Fruit fly (Drosophila melanogaster) whole organism, embryonic: Measurements from ENCODE around the gene CG32073.

ENCODE experiments used
- Ada2b ChIP-seq: fragments of 200-800 bp; sonication (Bioruptor generic); IDR thresholded peaks from 2 replicates; pipeline ENCODE4 v1.3.6; 2022; ENCODE audit warnings: missing biosample characterization, missing genetic modification characterization
- CG12391 ChIP-seq: fragments of 200-800 bp; sonication (Bioruptor generic); optimal IDR thresholded peaks from 3 replicates; lab custom pipeline; 2018; ENCODE audit warnings: missing biosample characterization, mild to moderate bottlenecking, missing genetic modification characterization, moderate library complexity
- CG13296 ChIP-seq: fragments of 200-800 bp; sonication (Bioruptor generic); optimal IDR thresholded peaks from 3 replicates; lab custom pipeline; 2018; ENCODE audit warnings: missing biosample characterization, mild to moderate bottlenecking, missing genetic modification characterization
- CG13775 ChIP-seq: fragments of 200-800 bp; sonication (Bioruptor generic); optimal IDR thresholded peaks from 3 replicates; lab custom pipeline; 2017; ENCODE audit warnings: missing biosample characterization, mild to moderate bottlenecking, missing genetic modification characterization
- CG14050 ChIP-seq: fragments of 200-800 bp; sonication (Bioruptor generic); IDR thresholded peaks from 3 replicates; pipeline ENCODE4 v1.3.6; 2022; ENCODE audit warnings: missing biosample characterization, missing genetic modification characterization
- CG15269 ChIP-seq: fragments of 200-800 bp; sonication (Bioruptor generic); optimal IDR thresholded peaks from 2 replicates; lab custom pipeline; 2018; ENCODE audit warnings: missing biosample characterization, mild to moderate bottlenecking, missing genetic modification characterization, moderate library complexity
- CG2678 ChIP-seq: fragments of 200-800 bp; sonication (Bioruptor generic); optimal IDR thresholded peaks from 3 replicates; lab custom pipeline; 2019; ENCODE audit warnings: missing biosample characterization, mild to moderate bottlenecking, missing genetic modification characterization, moderate library complexity
- CG32767 ChIP-seq: fragments of 200-800 bp; sonication (Bioruptor generic); IDR thresholded peaks from 2 replicates; pipeline ENCODE4 v1.3.6; 2022; ENCODE audit warnings: missing biosample characterization, missing genetic modification characterization
- CG33213 ChIP-seq: fragments of 200-800 bp; sonication (Bioruptor generic); optimal IDR thresholded peaks from 3 replicates; lab custom pipeline; 2016; ENCODE audit warnings: missing biosample characterization, missing genetic modification characterization
- CG34224 ChIP-seq: fragments of 200-800 bp; sonication (Bioruptor generic); IDR thresholded peaks from 3 replicates; pipeline ENCODE4 v1.3.6; 2022; ENCODE audit warnings: missing biosample characterization, missing genetic modification characterization; ENCODE audit not compliant: partially characterized antibody
- CG3726 ChIP-seq: fragments of 200-800 bp; sonication (Bioruptor generic); IDR thresholded peaks from 3 replicates; pipeline ENCODE4, ENCODE4 v1.3.6; 2022; ENCODE audit warnings: missing biosample characterization, missing genetic modification characterization
- CG4854 ChIP-seq: fragments of 200-800 bp; sonication (Bioruptor generic); optimal IDR thresholded peaks from 2 replicates; lab custom pipeline; 2016; ENCODE audit warnings: missing biosample characterization, missing genetic modification characterization, inconsistent platforms
- CG5245 ChIP-seq: fragments of 200-800 bp; sonication (Bioruptor generic); optimal IDR thresholded peaks from 3 replicates; lab custom pipeline; 2016; ENCODE audit warnings: missing biosample characterization, missing genetic modification characterization
- CG6683 ChIP-seq: fragments of 200-800 bp; sonication (Bioruptor generic); optimal IDR thresholded peaks from 2 replicates; lab custom pipeline; 2017; ENCODE audit warnings: missing biosample characterization, mild to moderate bottlenecking, missing genetic modification characterization, missing genetic modification reagents
- Eip74EF ChIP-seq, 2 experiments: fragments of 200-800 bp in 1 of 2; fragments of >200 bp in 1 of 2; sonication (Bioruptor generic) in 1 of 2; optimal IDR thresholded peaks; 2 replicates each; lab custom pipeline; 2017 to 2019; ENCODE audit warnings: missing biosample characterization in 2 of 2, missing genetic modification characterization in 2 of 2, mild to moderate bottlenecking in 1 of 2, moderate library complexity in 1 of 2
- Elba2 ChIP-seq: fragments of 200-800 bp; sonication (Bioruptor generic); optimal IDR thresholded peaks from 3 replicates; lab custom pipeline; 2016; ENCODE audit warnings: missing biosample characterization, missing genetic modification characterization
- Ets65A ChIP-seq: fragments of 200-800 bp; sonication (Bioruptor generic); peaks from one replicate; lab custom pipeline; 2016; ENCODE audit warnings: missing biosample characterization, missing genetic modification characterization
- Gug ChIP-seq: fragments of 200-800 bp; sonication (Bioruptor generic); IDR thresholded peaks from 4 replicates; pipeline ENCODE4 v1.3.6; 2022; ENCODE audit warnings: missing biosample characterization, missing genetic modification characterization
- H15 ChIP-seq: fragments of 200-800 bp; sonication (Bioruptor generic); IDR thresholded peaks from 3 replicates; pipeline ENCODE4 v1.3.6; 2022; ENCODE audit warnings: missing biosample characterization, missing genetic modification characterization
- Hr78 ChIP-seq, 2 experiments: fragments of 200-800 bp in 1 of 2; fragments of >200 bp in 1 of 2; sonication (Bioruptor generic) in 1 of 2; optimal IDR thresholded peaks; 2 replicates each; lab custom pipeline; 2017 to 2019; ENCODE audit warnings: missing biosample characterization in 2 of 2, missing genetic modification characterization in 2 of 2, mild to moderate bottlenecking in 1 of 2, moderate library complexity in 1 of 2
- Meics ChIP-seq: fragments of 200-800 bp; sonication (Bioruptor generic); optimal IDR thresholded peaks from 2 replicates; lab custom pipeline; 2017; ENCODE audit warnings: missing biosample characterization, mild to moderate bottlenecking, missing genetic modification characterization
- Mes4 ChIP-seq: fragments of 200-800 bp; sonication (Bioruptor generic); optimal IDR thresholded peaks from 2 replicates; lab custom pipeline; 2016; ENCODE audit warnings: missing biosample characterization, missing genetic modification characterization
- NC2β ChIP-seq: fragments of 200-800 bp; sonication (Bioruptor generic); optimal IDR thresholded peaks from 2 replicates; lab custom pipeline; 2016; ENCODE audit warnings: missing biosample characterization, missing genetic modification characterization
- Nf-YC ChIP-seq: fragments of 200-800 bp; optimal IDR thresholded peaks from 3 replicates; lab custom pipeline; 2019; ENCODE audit warnings: missing biosample characterization, mild to moderate bottlenecking, missing genetic modification characterization, moderate library complexity
- Sry-δ ChIP-seq: fragments of 200-800 bp; sonication (Bioruptor generic); optimal IDR thresholded peaks from 2 replicates; lab custom pipeline; 2016; ENCODE audit warnings: missing biosample characterization, missing genetic modification characterization
- Usf ChIP-seq: fragments of 200-800 bp; sonication (Bioruptor generic); optimal IDR thresholded peaks from 2 replicates; lab custom pipeline; 2017; ENCODE audit warnings: missing genotype, missing biosample characterization, missing genetic modification characterization
- ab ChIP-seq: fragments of 200-800 bp; sonication (Bioruptor generic); optimal IDR thresholded peaks from 2 replicates; lab custom pipeline; 2016; ENCODE audit warnings: missing biosample characterization, missing genetic modification characterization
- ash1 ChIP-seq: fragments of 200-800 bp; sonication (Bioruptor generic); optimal IDR thresholded peaks from 2 replicates; lab custom pipeline; 2018; ENCODE audit warnings: missing biosample characterization, mild to moderate bottlenecking, missing genetic modification characterization
- bsh ChIP-seq, 2 experiments: fragments of 200-800 bp; sonication (Bioruptor generic); optimal IDR thresholded peaks; 2 replicates each; lab custom pipeline; 2017 to 2018; ENCODE audit warnings: mild to moderate bottlenecking in 2 of 2, missing biosample characterization in 2 of 2, missing genetic modification characterization in 2 of 2, moderate library complexity in 1 of 2
- cas ChIP-seq: fragments of 200-800 bp; sonication (Bioruptor generic); IDR thresholded peaks from 2 replicates; pipeline ENCODE4 v1.3.6; 2022; ENCODE audit warnings: missing biosample characterization, missing genetic modification characterization
- dm ChIP-seq: fragments of 200-800 bp; sonication (Bioruptor generic); optimal IDR thresholded peaks from 3 replicates; lab custom pipeline; 2016; ENCODE audit warnings: missing biosample characterization, missing genetic modification characterization
- emc ChIP-seq: fragments of 200-800 bp; sonication (Bioruptor generic); optimal IDR thresholded peaks from 2 replicates; lab custom pipeline; 2016; ENCODE audit warnings: missing biosample characterization, missing genetic modification characterization
- gce ChIP-seq: fragments of 200-800 bp; sonication (Bioruptor generic); IDR thresholded peaks from 3 replicates; pipeline ENCODE4 v1.3.6; 2022; ENCODE audit warnings: missing biosample characterization, missing genetic modification characterization
- gfzf ChIP-seq: fragments of 200-800 bp; sonication (Bioruptor generic); optimal IDR thresholded peaks from 2 replicates; lab custom pipeline; 2016; ENCODE audit warnings: missing biosample characterization, mild to moderate bottlenecking, missing genetic modification characterization, moderate library complexity
- hth ChIP-seq: fragments of >200 bp; optimal IDR thresholded peaks from 2 replicates; lab custom pipeline; 2017; ENCODE audit warnings: inconsistent platforms
- inv ChIP-seq: fragments of 200-800 bp; sonication (Bioruptor generic); IDR thresholded peaks from 2 replicates; pipeline ENCODE4 v1.3.6; 2022; ENCODE audit warnings: missing biosample characterization, missing genetic modification characterization; ENCODE audit not compliant: partially characterized antibody
- jumu ChIP-seq: fragments of 200-800 bp; sonication (Bioruptor generic); optimal IDR thresholded peaks from 3 replicates; lab custom pipeline; 2016; ENCODE audit warnings: missing biosample characterization, missing genetic modification characterization
- klu ChIP-seq: fragments of 200-800 bp; sonication (Bioruptor generic); IDR thresholded peaks from 2 replicates; pipeline ENCODE4 v1.3.6; 2022; ENCODE audit warnings: missing biosample characterization, missing genetic modification characterization
- lov ChIP-seq, 2 experiments: fragments of 200-800 bp in 1 of 2; fragments of >200 bp in 1 of 2; sonication (Bioruptor generic) in 1 of 2; IDR thresholded peaks in 1 of 2; optimal IDR thresholded peaks in 1 of 2; 2 replicates in 1 of 2; 3 replicates in 1 of 2; pipeline versions ENCODE4 v1.3.6 to Lab custom; 2017 to 2022; ENCODE audit warnings: missing biosample characterization in 1 of 2, missing genetic modification characterization in 1 of 2
- nau ChIP-seq: fragments of 200-800 bp; sonication (Bioruptor generic); optimal IDR thresholded peaks from 3 replicates; lab custom pipeline; 2017; ENCODE audit warnings: missing biosample characterization, mild to moderate bottlenecking, missing genetic modification characterization, missing genetic modification reagents
- nmo ChIP-seq: fragments of 200-800 bp; sonication (Bioruptor generic); optimal IDR thresholded peaks from 2 replicates; lab custom pipeline; 2018; ENCODE audit warnings: missing biosample characterization, mild to moderate bottlenecking, missing genetic modification characterization, moderate library complexity
- pita ChIP-seq: fragments of 200-800 bp; sonication (Bioruptor generic); optimal IDR thresholded peaks from 2 replicates; lab custom pipeline; 2017; ENCODE audit warnings: missing biosample characterization, mild to moderate bottlenecking, missing genetic modification characterization
- ranshi ChIP-seq: fragments of 200-800 bp; sonication (Bioruptor generic); IDR thresholded peaks from 2 replicates; pipeline ENCODE4 v1.3.6; 2022; ENCODE audit warnings: missing biosample characterization, missing genetic modification characterization
- rib ChIP-seq: fragments of 200-800 bp; sonication (Bioruptor generic); IDR thresholded peaks from 2 replicates; pipeline ENCODE4 v1.3.6; 2022; ENCODE audit warnings: missing biosample characterization, missing genetic modification characterization
- sc ChIP-seq, 3 experiments: fragments of >200 bp in 2 of 3; fragments of 200-800 bp in 1 of 3; sonication (Bioruptor generic) in 1 of 3; optimal IDR thresholded peaks; 2 replicates in 2 of 3; 3 replicates in 1 of 3; lab custom pipeline; 2017; ENCODE audit warnings: mild to moderate bottlenecking in 1 of 3, missing biosample characterization in 1 of 3, missing genetic modification characterization in 1 of 3, missing genetic modification reagents in 1 of 3
- sima ChIP-seq: fragments of 200-800 bp; sonication (Bioruptor generic); optimal IDR thresholded peaks from 2 replicates; lab custom pipeline; 2016; ENCODE audit warnings: missing biosample characterization, missing genetic modification characterization
- sob ChIP-seq: fragments of 200-800 bp; sonication (Bioruptor generic); IDR thresholded peaks from 2 replicates; pipeline ENCODE4 v1.3.6; 2022; ENCODE audit warnings: missing biosample characterization, missing genetic modification characterization
- stc ChIP-seq: fragments of 200-800 bp; sonication (Bioruptor generic); IDR thresholded peaks from 2 replicates; pipeline ENCODE4 v1.3.6; 2022; ENCODE audit warnings: missing biosample characterization, missing genetic modification characterization
- twi ChIP-seq: fragments of 200-800 bp; optimal IDR thresholded peaks from 2 replicates; lab custom pipeline; 2019; ENCODE audit warnings: missing biosample characterization, mild to moderate bottlenecking, missing genetic modification characterization, moderate library complexity
- yki ChIP-seq: fragments of >200 bp; optimal IDR thresholded peaks from 3 replicates; lab custom pipeline; 2018

CG32073 gene

DNA sequence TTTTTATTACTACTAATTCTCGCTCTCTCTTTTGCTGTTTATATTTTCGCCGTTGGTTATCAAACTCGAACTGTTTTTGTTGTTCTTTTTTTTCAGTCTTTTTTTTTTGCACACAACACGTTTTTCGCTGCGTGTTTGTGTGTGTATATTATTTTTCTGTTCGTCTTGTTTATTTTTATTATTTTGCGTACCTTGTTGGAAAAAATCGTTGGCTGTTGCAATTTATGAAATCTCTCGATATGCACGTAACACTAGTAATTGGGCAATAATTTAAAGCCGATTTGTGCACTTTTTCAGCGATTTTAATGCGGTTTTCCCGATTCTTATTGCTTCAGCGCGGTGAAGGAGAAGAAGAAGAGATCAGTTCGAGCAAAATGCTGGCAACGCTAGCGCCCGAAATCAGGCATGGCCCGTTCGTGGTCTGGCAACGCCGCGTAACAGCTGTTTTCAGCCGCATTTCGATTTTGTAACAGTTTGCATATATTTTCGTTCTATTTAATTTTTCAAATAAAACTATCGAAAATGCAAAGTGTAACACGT, 13.1 kb upstream of the CG32073 start, which contains the start of the genes FoxK and mRpL2 (continued):
- TF ChIP-seq cas (GFP tag; lab: Robert Waterston, UW): no peak
- no peak for TF ChIP-seq klu (GFP tag; lab: Robert Waterston, UW)
- TF ChIP-seq Ada2b (GFP tag; lab: Robert Waterston, UW): no peak
- TF ChIP-seq CG13296 (GFP tag; lab: Kevin White, UChicago): no peak
- no peak for TF ChIP-seq ash1 (GFP tag; lab: Kevin White, UChicago)
- peak; percentile 53 for TF ChIP-seq Sry-δ (GFP tag; lab: Kevin White, UChicago)
- no peak for TF ChIP-seq Hr78 (GFP tag; optimal IDR thresholded peaks at IDR 0.05; lab: Kevin White, UChicago)
- peak; percentile 51; the same call in 1 of the 3 replicates for TF ChIP-seq CG34224 (GFP tag; lab: Robert Waterston, UW)
- TF ChIP-seq rib (GFP tag; lab: Robert Waterston, UW): 0 out of 2 replicates have a peak, but pooled peaks have one; percentile 10
- TF ChIP-seq CG13775 (GFP tag; lab: Kevin White, UChicago): no peak
- TF ChIP-seq yki: no peak
- no peak for TF ChIP-seq Mes4 (GFP tag; lab: Kevin White, UChicago)
- TF ChIP-seq CG15269 (tag; lab: Kevin White, UChicago): no peak
- TF ChIP-seq pita: no peak
- no peak for TF ChIP-seq stc (GFP tag; lab: Robert Waterston, UW)
- TF ChIP-seq CG5245: no peak
- no peak for TF ChIP-seq NC2β
- no peak for TF ChIP-seq sima (GFP tag; lab: Kevin White, UChicago)
- TF ChIP-seq Elba2 (GFP tag; lab: Kevin White, UChicago): peak; percentile 99
- TF ChIP-seq CG12391: no peak
- no peak for TF ChIP-seq Eip74EF (GFP tag; optimal IDR thresholded peaks at IDR 0.05; lab: Kevin White, UChicago)
- TF ChIP-seq CG6683 (GFP tag; lab: Kevin White, UChicago): no peak
- no peak for TF ChIP-seq ranshi (GFP tag; lab: Robert Waterston, UW)
- TF ChIP-seq hth (lab: Kevin White, UChicago): no peak
- TF ChIP-seq nmo (GFP tag; lab: Kevin White, UChicago): peak; percentile 19
- peak; percentile 10 for TF ChIP-seq CG33213 (GFP tag; lab: Kevin White, UChicago)
- peak; percentile 16 for TF ChIP-seq lov (optimal IDR thresholded peaks at IDR 0.05; lab: Kevin White, UChicago)
- no peak for TF ChIP-seq lov (GFP tag; IDR thresholded peaks at IDR 0.05; lab: Robert Waterston, UW)
- TF ChIP-seq sob (GFP tag; lab: Robert Waterston, UW): no peak
- TF ChIP-seq inv (GFP tag; lab: Robert Waterston, UW): peak; percentile 34; the same call in 1 of the 2 replicates
- no peak for TF ChIP-seq CG3726 (GFP tag; lab: Robert Waterston, UW)
- peak in 1 of 2 experiments; percentile 94 for TF ChIP-seq bsh (GFP tag; optimal IDR thresholded peaks at IDR 0.05; lab: Kevin White, UChicago)
- no peak for TF ChIP-seq ab (GFP tag; lab: Kevin White, UChicago)
- no peak for TF ChIP-seq jumu (GFP tag; lab: Kevin White, UChicago)
- TF ChIP-seq CG14050 (GFP tag; lab: Robert Waterston, UW): no peak
- peak; percentile 82 for TF ChIP-seq CG32767
- TF ChIP-seq gce (GFP tag; lab: Robert Waterston, UW): no peak
- TF ChIP-seq sc (optimal IDR thresholded peaks at IDR 0.05; lab: Kevin White, UChicago): no peak
- TF ChIP-seq sc (GFP tag; optimal IDR thresholded peaks at IDR 0.05; lab: Kevin White, UChicago): no peak
- TF ChIP-seq gfzf (GFP tag; lab: Kevin White, UChicago): peak; percentile 48
- TF ChIP-seq CG2678 (tag; lab: Kevin White, UChicago): no peak
- TF ChIP-seq Meics (GFP tag; lab: Kevin White, UChicago): no peak
- TF ChIP-seq dm (GFP tag; lab: Kevin White, UChicago): peak; percentile 90
- 0 out of 3 replicates have a peak, but pooled peaks have one; percentile 34 for TF ChIP-seq H15 (GFP tag; lab: Robert Waterston, UW)
- TF ChIP-seq nau: no peak
- no peak for TF ChIP-seq Nf-YC
- TF ChIP-seq CG4854 (GFP tag; lab: Kevin White, UChicago): no peak
- TF ChIP-seq emc: no peak
- TF ChIP-seq Ets65A (GFP tag; lab: Kevin White, UChicago): no peak
- TF ChIP-seq twi (tag; lab: Kevin White, UChicago): no peak
- no peak for TF ChIP-seq Gug
- no peak for TF ChIP-seq Usf (GFP tag; lab: Kevin White, UChicago)
